Fruit fly (Drosophila melanogaster): Measurements from ENCODE around the gene CG7115.

The CG7115 gene

dm6 chr2L:7812555-7813339 is 8.2 kb upstream of the CG7115 start:
- TF ChIP-seq bsh (GFP tag; optimal IDR thresholded peaks at IDR 0.05): peak in 1 of 2 experiments; percentile 36
- no peak for TF ChIP-seq CG4707 (GFP tag; optimal IDR thresholded peaks at IDR 0.05)
- peak; percentile 99 for TF ChIP-seq twi (tag; optimal IDR thresholded peaks at IDR 0.05)
- TF ChIP-seq az2 (GFP tag; optimal IDR thresholded peaks at IDR 0.05): peak; percentile 13
- peak; percentile 39; the same call in 1 of the 3 replicates for TF ChIP-seq CG17361 (GFP tag; IDR thresholded peaks at IDR 0.05)
- TF ChIP-seq Hr51 (GFP tag; optimal IDR thresholded peaks at IDR 0.05): peak in 1 of 2 experiments; percentile 34
- TF ChIP-seq hkb (optimal IDR thresholded peaks at IDR 0.05): no peak
- TF ChIP-seq hkb (GFP tag; IDR thresholded peaks at IDR 0.05): peak; percentile 28; the same call in 1 of the 2 replicates
- TF ChIP-seq CG31441 (GFP tag; IDR thresholded peaks at IDR 0.05): 0 out of 2 replicates have a peak, but pooled peaks have one; percentile 10
- TF ChIP-seq TFAM (GFP tag; optimal IDR thresholded peaks at IDR 0.05): no peak
- TF ChIP-seq ATbp (GFP tag; optimal IDR thresholded peaks at IDR 0.05): peak; percentile 29
- peak; percentile 17 for TF ChIP-seq Oli (tag; optimal IDR thresholded peaks at IDR 0.05)
- TF ChIP-seq CG8388 (GFP tag; optimal IDR thresholded peaks at IDR 0.05): peak; percentile 33
- TF ChIP-seq lola (GFP tag; optimal IDR thresholded peaks at IDR 0.05): peak in 1 of 3 experiments; percentile 9
- TF ChIP-seq Hsf (GFP tag; optimal IDR thresholded peaks at IDR 0.05): peak; percentile 6
- peak; percentile 2 for TF ChIP-seq CG9817 (tag; optimal IDR thresholded peaks at IDR 0.05)
- TF ChIP-seq slbo (GFP tag; IDR thresholded peaks at IDR 0.05): peak; percentile 10; the same call in 1 of the 2 replicates
- TF ChIP-seq CG7786 (GFP tag; optimal IDR thresholded peaks at IDR 0.05): no peak
- peak; percentile 1 for TF ChIP-seq unpg (GFP tag; optimal IDR thresholded peaks at IDR 0.05)
- no peak for TF ChIP-seq prd (optimal IDR thresholded peaks at IDR 0.05)
- no peak for TF ChIP-seq prd (GFP tag; IDR thresholded peaks at IDR 0.05)
- peak; percentile 56 for TF ChIP-seq grau (tag; optimal IDR thresholded peaks at IDR 0.05)
- TF ChIP-seq phol (tag; optimal IDR thresholded peaks at IDR 0.05): peak; percentile 42
- TF ChIP-seq so (GFP tag; IDR thresholded peaks at IDR 0.05): no peak
- no peak for TF ChIP-seq tll (GFP tag; optimal IDR thresholded peaks at IDR 0.05)
- peak; percentile 27 for TF ChIP-seq Xbp1 (GFP tag; optimal IDR thresholded peaks at IDR 0.05)
- TF ChIP-seq tin (GFP tag; optimal IDR thresholded peaks at IDR 0.05): peak; percentile 7
- peak; percentile 36 for TF ChIP-seq CG15269 (tag; optimal IDR thresholded peaks at IDR 0.05)
- peak; percentile 1 for TF ChIP-seq nmo (GFP tag; optimal IDR thresholded peaks at IDR 0.05)
- TF ChIP-seq eyg (GFP tag; optimal IDR thresholded peaks at IDR 0.05): no peak
- TF ChIP-seq sens (GFP tag): peak; percentile 69
- TF ChIP-seq sc (optimal IDR thresholded peaks at IDR 0.05): no peak
- peak; percentile 11 for TF ChIP-seq sc (GFP tag; optimal IDR thresholded peaks at IDR 0.05)
- TF ChIP-seq Ssrp (tag; optimal IDR thresholded peaks at IDR 0.05): peak; percentile 18
- peak; percentile 37 for TF ChIP-seq row (GFP tag; IDR thresholded peaks at IDR 0.05)
- TF ChIP-seq Sox100B (GFP tag; optimal IDR thresholded peaks at IDR 0.05): no peak
- peak; percentile 18 for TF ChIP-seq Sox102F (GFP tag; optimal IDR thresholded peaks at IDR 0.05)
- 0 out of 3 replicates have a peak, but pooled peaks have one; percentile 13 for TF ChIP-seq tgo (GFP tag; IDR thresholded peaks at IDR 0.05)
- TF ChIP-seq Nf-YB (GFP tag; optimal IDR thresholded peaks at IDR 0.05): peak; percentile 5
- peak; percentile 32 for TF ChIP-seq CG12391 (tag; optimal IDR thresholded peaks at IDR 0.05)
- TF ChIP-seq Ets65A (GFP tag): peak; percentile 72
- TF ChIP-seq trem (tag; optimal IDR thresholded peaks at IDR 0.05): peak; percentile 0
- TF ChIP-seq CG11504 (tag; optimal IDR thresholded peaks at IDR 0.05): peak; percentile 62
- peak; percentile 77; the same call in 2 of the 3 replicates for TF ChIP-seq CG2199 (GFP tag; IDR thresholded peaks at IDR 0.05)
- TF ChIP-seq gem (tag; optimal IDR thresholded peaks at IDR 0.05): peak; percentile 49
- TF ChIP-seq Mes4 (GFP tag; optimal IDR thresholded peaks at IDR 0.05): no peak
- TF ChIP-seq ind (GFP tag; optimal IDR thresholded peaks at IDR 0.05): peak; percentile 8
- TF ChIP-seq lilli (GFP tag; optimal IDR thresholded peaks at IDR 0.05): peak; percentile 18
